Fruit fly (Drosophila melanogaster): Measurements from ENCODE around the gene Gycalpha99B.

Gene Gycalpha99B

dm6 chr3R:29723048-29723656 is 40.8 kb downstream of the Gycalpha99B start, which contains the start of gene Pcd:
TSS of gene Pcd (plus strand) at chr3R:29723163.
- no peak for TF ChIP-seq noc (tag; optimal IDR thresholded peaks at IDR 0.05)

- TF ChIP-seq noc (tag; optimal IDR thresholded peaks at IDR 0.05), result no peak
These were observed 42.4 kb downstream of the Gycalpha99B start, which contains the start of the genes Naa40 and CG18731 for dm6 chr3R:29724745-29725144. TSS of gene Naa40 (minus strand) at chr3R:29724950. TSS of gene CG18731 (plus strand) at chr3R:29725027.

DNA sequence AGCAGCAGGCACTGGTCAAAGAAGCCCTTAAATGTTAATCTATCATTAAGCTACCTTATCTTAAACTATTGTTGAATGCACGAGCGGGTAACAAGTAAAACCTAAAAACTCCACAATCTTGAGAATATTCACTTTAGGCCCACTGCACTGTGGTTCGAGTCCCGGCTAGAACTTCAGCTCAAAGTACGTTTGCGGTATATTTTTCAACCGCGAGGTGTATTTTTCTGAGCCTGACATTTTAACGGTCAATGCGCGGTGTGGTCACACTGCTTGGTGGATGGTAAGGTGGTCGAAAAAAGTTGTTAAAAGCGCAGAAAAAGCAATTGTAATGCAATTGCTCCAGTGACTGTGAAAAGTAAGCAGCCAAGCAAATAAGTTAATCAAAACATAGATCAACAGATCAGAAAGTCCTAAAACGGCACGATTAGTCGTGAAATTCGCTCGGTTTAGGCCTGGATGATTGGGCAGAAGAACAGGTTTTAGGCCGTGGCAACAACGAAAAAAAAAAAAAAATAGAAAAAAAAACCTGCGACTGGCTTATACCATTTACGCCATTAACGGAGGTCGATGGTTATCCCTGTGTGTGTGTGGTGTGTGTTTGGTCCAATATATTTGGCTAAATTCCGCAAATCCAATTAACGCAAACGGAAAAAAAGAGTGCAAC is 43.4 kb downstream of the Gycalpha99B start, which contains the start of gene Kul:
Kul (plus strand) TSS at position 254 of the 664 bp plus-strand sequence.
- no peak for TF ChIP-seq noc (tag; optimal IDR thresholded peaks at IDR 0.05)

DNA sequence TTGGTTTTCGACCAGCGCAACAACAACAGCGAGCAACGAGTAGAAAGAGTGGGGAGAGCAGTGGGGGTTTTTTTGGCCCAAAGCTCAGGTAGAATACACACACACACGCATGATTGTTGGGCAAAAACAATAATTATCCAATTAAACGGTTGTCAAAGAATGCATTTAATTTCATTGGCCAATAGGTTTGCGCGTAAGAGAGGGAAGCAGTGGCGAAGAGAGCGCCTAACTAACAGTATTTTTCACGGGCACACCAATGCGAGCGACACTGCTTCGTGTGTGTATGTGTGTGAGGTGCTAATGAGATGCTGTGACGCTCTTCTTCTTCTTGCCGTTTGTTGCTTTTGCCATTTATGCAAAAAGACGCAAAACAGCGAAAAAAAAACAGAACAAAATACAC is 44.0 kb downstream of the Gycalpha99B start:
- no peak for TF ChIP-seq noc (tag; optimal IDR thresholded peaks at IDR 0.05)
